Worm (Caenorhabditis elegans): ENCODE results near the gene dpy-22.

- TF ChIP-seq T26A5.8 (tag; optimal IDR thresholded peaks at IDR 0.05) (no peak), let-526 (GFP tag; IDR thresholded peaks at IDR 0.05) (no peak), B0336.3 (GFP tag; IDR thresholded peaks at IDR 0.05) (no peak), madf-3 (GFP tag; IDR thresholded peaks at IDR 0.05) (no peak), F23B12.7 (tag; optimal IDR thresholded peaks at IDR 0.05; ENCODE audit: insufficient read depth) (no peak)
Observed at ce11 chrX:9803603-9804002, 18.5 kb downstream of the dpy-22 start.
